Fruit fly (Drosophila melanogaster) whole organism, embryonic: ENCODE results near the gene Bicra.

Experiments used
- Asciz ChIP-seq: fragments of 200-800 bp; sonication (Bioruptor generic); optimal IDR thresholded peaks from 2 replicates; lab custom pipeline; 2017; ENCODE audit warnings: missing biosample characterization, mild to moderate bottlenecking, missing genetic modification characterization, missing genetic modification reagents
- CG17359 ChIP-seq: fragments of 200-800 bp; sonication (Bioruptor generic); optimal IDR thresholded peaks from 3 replicates; lab custom pipeline; 2018; ENCODE audit warnings: missing biosample characterization, mild to moderate bottlenecking, missing genetic modification characterization, moderate library complexity
- CG17568 ChIP-seq: fragments of 200-800 bp; sonication (Bioruptor generic); optimal IDR thresholded peaks from 2 replicates; lab custom pipeline; 2018; ENCODE audit warnings: missing biosample characterization, mild to moderate bottlenecking, missing genetic modification characterization, moderate library complexity
- CG7928 ChIP-seq: fragments of 200-800 bp; sonication (Bioruptor generic); optimal IDR thresholded peaks from 2 replicates; lab custom pipeline; 2017; ENCODE audit warnings: missing biosample characterization, mild to moderate bottlenecking, missing genetic modification characterization
- CTCF ChIP-seq: fragments of 200-800 bp; sonication (Bioruptor generic); optimal IDR thresholded peaks from 2 replicates; lab custom pipeline; 2017; ENCODE audit warnings: missing biosample characterization, mild to moderate bottlenecking, missing genetic modification characterization, moderate library complexity
- Fer2 ChIP-seq: fragments of 200-800 bp; sonication (Bioruptor generic); optimal IDR thresholded peaks from 2 replicates; lab custom pipeline; 2018; ENCODE audit warnings: missing biosample characterization, mild to moderate bottlenecking, missing genetic modification characterization, moderate library complexity
- amos ChIP-seq: fragments of 200-800 bp; sonication (Bioruptor generic); IDR thresholded peaks from 2 replicates; pipeline ENCODE4 v1.3.6; 2022; ENCODE audit warnings: missing biosample characterization, missing genetic modification characterization; ENCODE audit not compliant: partially characterized antibody
- chinmo ChIP-seq: fragments of 200-800 bp; sonication (Bioruptor generic); IDR thresholded peaks from 4 replicates; pipeline ENCODE4 v1.3.6; 2022; ENCODE audit warnings: missing biosample characterization, missing genetic modification characterization; ENCODE audit not compliant: partially characterized antibody
- peb ChIP-seq: fragments of 200-800 bp; sonication (Bioruptor generic); IDR thresholded peaks from 2 replicates; pipeline ENCODE4 v1.3.6; 2022; ENCODE audit warnings: missing biosample characterization, missing genetic modification characterization

DNA sequence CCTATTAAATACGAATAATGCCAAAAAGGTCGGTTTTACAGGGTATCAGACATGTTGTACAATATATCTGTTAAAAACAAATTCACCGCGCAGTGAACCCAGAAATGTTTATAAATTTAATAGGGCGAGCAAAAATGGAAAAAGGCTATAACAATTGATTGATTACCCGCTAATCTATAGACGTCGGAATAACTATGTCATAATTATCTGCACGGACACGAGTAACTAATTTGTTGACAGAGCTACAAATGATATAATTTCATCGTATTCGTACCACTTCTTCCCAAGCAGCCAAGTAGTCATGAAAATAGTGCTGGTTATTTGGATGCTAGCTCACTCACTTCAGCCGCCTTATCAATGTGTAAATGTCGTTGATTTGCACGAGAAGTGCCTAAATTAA is 38.2 kb upstream of the Bicra start, which contains the start of gene CG14518:
- TF ChIP-seq CG7928 (GFP tag; lab: Kevin White, UChicago) (no peak), CTCF (GFP tag; lab: Kevin White, UChicago) (no peak), CG17359 (tag; lab: Kevin White, UChicago) (no peak), CG17568 (GFP tag; lab: Kevin White, UChicago) (no peak), amos (GFP tag; lab: Robert Waterston, UW) (no peak), Asciz (GFP tag; lab: Kevin White, UChicago) (no peak), chinmo (GFP tag; lab: Robert Waterston, UW) (no peak), Fer2 (tag; lab: Kevin White, UChicago) (no peak), peb (GFP tag; lab: Robert Waterston, UW) (no peak)
